Fruit fly (Drosophila melanogaster): Measurements from ENCODE around the gene CG13920.
A peak's percentile ranks its signal among the peaks of the same experiment; 100 is the strongest.

CG13920 gene

DNA sequence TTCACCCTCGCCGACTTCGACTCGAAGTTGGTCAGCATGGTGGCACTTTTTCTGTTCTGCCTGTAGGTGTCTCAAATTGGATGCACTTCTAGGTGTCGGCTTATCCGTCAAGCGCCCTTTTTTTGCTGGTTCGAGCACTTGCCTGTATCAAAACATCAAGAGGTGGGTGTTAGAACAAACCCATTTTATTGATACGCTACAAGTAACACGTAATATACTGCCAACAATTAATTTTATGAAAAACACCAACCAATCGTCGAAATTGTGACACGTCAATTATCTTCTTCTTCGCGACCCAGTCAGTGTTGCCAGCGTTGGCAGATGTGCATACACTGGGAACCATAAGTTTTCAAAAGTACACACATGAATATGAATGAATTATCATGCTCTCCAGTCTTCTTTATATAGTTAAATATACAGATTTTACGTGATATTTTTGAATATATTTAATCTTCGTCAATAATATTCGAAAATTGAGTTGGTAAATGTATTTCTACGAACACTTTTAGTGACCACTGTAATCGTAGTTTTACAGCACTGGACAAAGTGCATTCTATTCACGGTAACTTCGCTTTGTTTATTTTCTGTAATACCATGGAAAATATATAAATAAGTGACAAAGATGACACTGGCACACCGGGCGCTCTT is 3.7 kb upstream of the CG13920 start, which contains the start of the genes alphaCOP and CG13919:
TSS of gene alphaCOP (minus strand) at position 280 of the 648 bp plus-strand sequence.
TSS of gene CG13919 (plus strand) at position 548 of the 648 bp plus-strand sequence.
- peak; percentile 98 for TF ChIP-seq CG32121 (GFP tag; IDR thresholded peaks at IDR 0.05)
- peak; percentile 95 for TF ChIP-seq CG12605 (GFP tag; IDR thresholded peaks at IDR 0.05)
- peak; percentile 95 for TF ChIP-seq CG8301 (tag; optimal IDR thresholded peaks at IDR 0.05)
- TF ChIP-seq fd96Ca (GFP tag; IDR thresholded peaks at IDR 0.05): peak; percentile 95
- TF ChIP-seq CG9948 (tag; optimal IDR thresholded peaks at IDR 0.05): peak; percentile 95
- peak; percentile 98 for TF ChIP-seq Snoo (tag; optimal IDR thresholded peaks at IDR 0.05)
- peak; percentile 95 for TF ChIP-seq CG17806 (tag; optimal IDR thresholded peaks at IDR 0.05)
- peak; percentile 92 for TF ChIP-seq gl (tag; optimal IDR thresholded peaks at IDR 0.05)
- TF ChIP-seq CG15710 (tag; optimal IDR thresholded peaks at IDR 0.05): peak; percentile 98
- TF ChIP-seq rn (GFP tag; IDR thresholded peaks at IDR 0.05): peak; percentile 96
- peak; percentile 91 for TF ChIP-seq CG10348 (GFP tag; IDR thresholded peaks at IDR 0.05)
- TF ChIP-seq Ets98B (GFP tag; IDR thresholded peaks at IDR 0.05): peak; percentile 98
- peak; percentile 53 for TF ChIP-seq EcR (GFP tag; optimal IDR thresholded peaks at IDR 0.05)
- TF ChIP-seq CG14655 (GFP tag; optimal IDR thresholded peaks at IDR 0.05): peak; percentile 94
- peak; percentile 96 for TF ChIP-seq CG8159 (tag; optimal IDR thresholded peaks at IDR 0.05)
- peak; percentile 99 for TF ChIP-seq Pif1A (GFP tag; optimal IDR thresholded peaks at IDR 0.05)
- TF ChIP-seq CG4496 (GFP tag; IDR thresholded peaks at IDR 0.05): peak; percentile 98
- TF ChIP-seq D1 (tag; optimal IDR thresholded peaks at IDR 0.05): no peak
- peak; percentile 97 for TF ChIP-seq CG34367 (tag; optimal IDR thresholded peaks at IDR 0.05)
- no peak for TF ChIP-seq CG13204 (GFP tag; optimal IDR thresholded peaks at IDR 0.05)
- peak; percentile 98 for TF ChIP-seq Pif1B (GFP tag; optimal IDR thresholded peaks at IDR 0.05)

DNA sequence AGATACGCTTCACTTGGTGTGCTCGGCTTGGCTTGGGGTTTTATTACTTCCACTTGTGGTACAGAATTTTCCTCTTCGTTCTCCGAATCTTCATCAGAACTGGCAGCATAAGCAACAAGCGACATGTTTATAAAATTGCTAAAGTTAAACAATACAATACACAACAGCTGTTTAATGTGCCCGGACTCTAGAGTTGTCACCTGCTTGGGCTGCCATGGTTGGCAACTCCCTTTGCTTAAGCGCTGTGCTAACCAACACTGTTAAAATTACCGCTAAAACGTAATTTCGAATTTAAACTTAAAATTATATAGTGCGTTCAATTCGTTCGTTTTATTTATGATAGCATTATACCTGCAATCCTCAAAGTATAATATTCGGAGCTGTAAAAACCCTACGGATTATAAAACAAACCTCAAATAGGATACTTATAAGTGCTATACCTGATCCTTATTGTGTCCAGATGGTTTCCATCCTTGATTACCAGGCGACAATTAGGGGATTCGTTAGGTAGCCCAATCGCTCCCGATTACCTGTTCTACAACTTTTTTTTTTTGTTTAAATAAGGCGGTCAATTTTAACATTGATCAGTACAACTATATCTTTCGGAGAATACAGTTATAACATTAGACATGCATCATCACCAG is 1.3 kb upstream of the CG13920 start, which contains the start of the genes CG17249 and Bro:
TSS of gene CG17249 (minus strand) at position 189 of the 644 bp plus-strand sequence.
TSS of gene Bro (plus strand) at position 594 of the 644 bp plus-strand sequence.
- TF ChIP-seq CG8301 (tag; optimal IDR thresholded peaks at IDR 0.05): no peak
- peak; percentile 83 for TF ChIP-seq CG15710 (tag; optimal IDR thresholded peaks at IDR 0.05)
- TF ChIP-seq D1 (tag; optimal IDR thresholded peaks at IDR 0.05): no peak
- TF ChIP-seq CG9948 (tag; optimal IDR thresholded peaks at IDR 0.05): no peak
- no peak for TF ChIP-seq Ets98B (GFP tag; IDR thresholded peaks at IDR 0.05)
- no peak for TF ChIP-seq rn (GFP tag; IDR thresholded peaks at IDR 0.05)
- no peak for TF ChIP-seq CG13204 (GFP tag; optimal IDR thresholded peaks at IDR 0.05)
- no peak for TF ChIP-seq fd96Ca (GFP tag; IDR thresholded peaks at IDR 0.05)
- no peak for TF ChIP-seq gl (tag; optimal IDR thresholded peaks at IDR 0.05)

DNA sequence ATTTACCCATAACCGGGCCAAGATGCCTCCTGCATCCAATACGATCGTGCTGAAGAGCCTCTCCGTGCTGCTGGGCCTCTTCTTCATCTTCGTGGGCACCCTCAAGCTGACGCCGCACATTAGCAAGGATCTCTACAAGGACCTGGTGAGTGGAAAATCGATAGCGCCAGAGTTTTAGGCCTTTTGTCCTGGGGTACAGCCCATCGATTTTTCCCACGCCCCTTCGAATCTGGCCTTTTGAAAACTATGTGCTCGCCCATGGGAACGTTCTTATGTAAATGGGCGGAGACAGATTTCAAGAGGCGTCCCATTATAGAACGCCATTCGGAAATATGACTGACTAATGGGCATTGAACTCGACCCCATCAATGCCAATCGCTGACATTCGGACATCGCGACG is 619 bp downstream of the CG13920 start:
- TF ChIP-seq CG14655 (GFP tag; optimal IDR thresholded peaks at IDR 0.05) (no peak), CG4496 (GFP tag; IDR thresholded peaks at IDR 0.05) (no peak), CG9948 (tag; optimal IDR thresholded peaks at IDR 0.05) (no peak), CG8159 (tag; optimal IDR thresholded peaks at IDR 0.05) (no peak), CG13204 (GFP tag; optimal IDR thresholded peaks at IDR 0.05) (no peak), CG32121 (GFP tag; IDR thresholded peaks at IDR 0.05) (0 out of 2 replicates have a peak, but pooled peaks have one; percentile 14)

DNA sequence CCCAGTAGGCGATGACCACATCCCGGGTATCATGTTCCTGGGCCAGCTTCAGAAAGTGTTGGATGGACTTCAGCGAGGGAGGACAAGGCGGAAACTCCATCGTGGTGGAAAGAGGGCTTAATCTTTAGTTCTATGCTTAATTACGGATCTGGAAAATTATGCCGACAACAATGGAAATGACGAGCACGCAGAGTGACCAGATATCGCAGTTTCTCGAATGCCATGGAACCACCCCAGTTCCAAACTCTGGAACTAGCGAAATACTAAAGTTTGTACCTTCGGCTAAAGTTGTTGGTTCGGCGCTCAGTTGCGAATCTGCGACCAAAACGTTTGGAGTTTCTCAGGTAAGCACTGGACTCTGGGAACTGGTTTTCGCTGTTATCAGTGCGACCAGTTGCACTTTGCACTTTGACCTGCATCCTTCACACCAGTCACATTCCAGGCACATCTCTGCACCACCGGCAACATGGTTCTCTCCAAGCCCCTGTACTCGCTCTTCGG is 4.0 kb downstream of the CG13920 start, which contains the start of the genes CG7970 and Vta1:
TSS of gene CG7970 (plus strand) at position 51 of the 501 bp plus-strand sequence.
TSS of gene Vta1 (minus strand) at position 201 of the 501 bp plus-strand sequence.
- TF ChIP-seq CG15710 (tag; optimal IDR thresholded peaks at IDR 0.05): peak; percentile 45
- peak; percentile 78 for TF ChIP-seq CG4496 (GFP tag; IDR thresholded peaks at IDR 0.05)
- TF ChIP-seq gl (tag; optimal IDR thresholded peaks at IDR 0.05): peak; percentile 88
- no peak for TF ChIP-seq CG10348 (GFP tag; IDR thresholded peaks at IDR 0.05)
- no peak for TF ChIP-seq rn (GFP tag; IDR thresholded peaks at IDR 0.05)
- TF ChIP-seq Ets98B (GFP tag; IDR thresholded peaks at IDR 0.05): peak; percentile 77
- TF ChIP-seq CG32121 (GFP tag; IDR thresholded peaks at IDR 0.05): peak; percentile 63; the same call in 1 of the 2 replicates
- peak; percentile 88 for TF ChIP-seq CG12605 (GFP tag; IDR thresholded peaks at IDR 0.05)
- peak; percentile 36 for TF ChIP-seq CG34367 (tag; optimal IDR thresholded peaks at IDR 0.05)

DNA sequence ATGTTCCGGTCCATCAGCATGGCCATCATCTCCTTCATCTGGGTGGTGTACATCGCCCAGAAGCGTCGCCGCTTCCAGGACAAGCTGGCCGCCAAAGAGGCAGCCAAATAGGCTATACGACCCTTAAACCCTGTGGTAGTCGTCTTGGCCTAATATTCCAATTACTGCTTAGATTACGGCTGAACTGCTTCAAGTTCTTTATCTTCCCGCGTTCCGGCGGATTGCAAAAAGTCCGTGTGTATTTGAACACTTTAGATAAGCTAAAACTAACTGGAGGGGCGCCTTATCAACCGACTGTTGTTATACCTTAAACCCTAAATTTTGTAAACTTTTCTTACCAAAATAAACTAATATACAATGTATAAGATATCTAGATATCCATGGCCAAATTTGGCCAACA is 5.0 kb downstream of the CG13920 start:
- no peak for TF ChIP-seq CG8301 (tag; optimal IDR thresholded peaks at IDR 0.05)

DNA sequence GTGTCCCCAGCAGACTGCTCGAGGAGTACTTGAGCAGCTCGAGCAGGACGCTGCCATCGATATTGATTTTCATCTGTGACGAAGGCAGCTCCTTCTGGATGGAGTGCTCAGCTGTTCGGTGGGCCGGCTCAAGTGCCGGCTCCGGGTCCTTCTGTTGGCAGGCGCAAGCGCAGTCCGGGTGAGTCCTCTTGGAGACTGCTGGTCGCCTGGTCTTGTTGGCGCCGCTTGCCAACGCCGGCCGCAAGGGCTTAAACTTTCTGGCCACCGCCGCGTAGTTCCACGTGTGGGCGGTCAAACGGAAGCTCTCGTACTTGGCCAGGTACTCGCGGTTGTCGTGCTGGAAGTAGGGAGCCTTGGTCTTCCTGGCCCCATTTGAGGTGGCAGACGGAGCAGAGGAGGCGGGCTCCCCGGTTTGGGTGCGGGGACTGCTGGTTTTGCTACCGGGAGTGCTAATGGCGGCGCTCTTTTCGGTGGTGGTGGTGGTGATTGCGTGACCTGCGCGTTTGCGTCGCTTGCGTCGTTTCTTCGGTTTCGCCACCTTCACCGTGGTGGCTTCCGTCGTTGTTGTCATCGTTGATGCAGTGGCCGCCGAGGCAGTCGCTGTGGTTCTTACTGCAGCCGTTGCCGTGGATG is 13.1 kb downstream of the CG13920 start:
- TF ChIP-seq fd96Ca (GFP tag; IDR thresholded peaks at IDR 0.05): no peak
- TF ChIP-seq CG13204 (GFP tag; optimal IDR thresholded peaks at IDR 0.05): peak; percentile 28

All from whole organism, pupa.